Fruit fly (Drosophila melanogaster) whole organism, embryonic: Measurements from ENCODE around the gene Miox.

Experiments
- Awh ChIP-seq: fragments of 200-800 bp; sonication (Bioruptor generic); IDR thresholded peaks from 2 replicates; pipeline ENCODE4, ENCODE4 v1.3.6; 2022; ENCODE audit warnings: missing biosample characterization, missing genetic modification characterization
- Meics ChIP-seq: fragments of 200-800 bp; sonication (Bioruptor generic); optimal IDR thresholded peaks from 2 replicates; lab custom pipeline; 2017; ENCODE audit warnings: missing biosample characterization, mild to moderate bottlenecking, missing genetic modification characterization
- cad ChIP-seq: fragments of >200 bp; optimal IDR thresholded peaks from 2 replicates; lab custom pipeline; 2017; ENCODE audit warnings: missing biosample characterization, missing genetic modification characterization
- fd96Cb ChIP-seq: fragments of 200-800 bp; sonication (Bioruptor generic); optimal IDR thresholded peaks from 2 replicates; lab custom pipeline; 2018; ENCODE audit warnings: missing biosample characterization, mild to moderate bottlenecking, missing genetic modification characterization, moderate library complexity

DNA sequence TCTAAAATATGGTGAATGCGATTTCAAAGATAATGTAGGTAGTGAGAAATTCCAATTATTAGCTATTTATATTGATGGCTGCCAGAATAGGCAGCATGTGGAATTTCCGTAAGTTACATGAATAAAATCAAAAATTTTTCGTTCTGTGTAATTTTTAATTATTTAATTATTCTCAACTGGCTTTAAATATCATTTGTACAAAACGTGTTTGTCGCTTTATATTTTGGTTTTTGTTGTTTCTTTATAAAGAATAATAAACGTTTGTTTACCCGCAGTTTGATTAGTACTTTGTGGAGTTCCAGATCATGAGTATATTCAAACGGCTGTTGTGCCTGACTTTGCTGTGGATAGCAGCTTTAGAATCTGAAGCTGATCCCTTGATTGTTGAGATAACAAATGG is 5.6 kb downstream of the Miox start, which contains the start of gene Est-P:
- TF ChIP-seq cad (GFP tag; lab: Kevin White, UChicago) (no peak), fd96Cb (no peak), Meics (GFP tag; lab: Kevin White, UChicago) (no peak), Awh (GFP tag; lab: Robert Waterston, UW) (no peak)
